Fruit fly (Drosophila melanogaster) whole organism, embryonic: ENCODE measurements around the gene senju.
A peak's percentile ranks its signal among the peaks of the same experiment; 100 is the strongest.

ENCODE experiments used
- ATbp ChIP-seq: fragments of 200-800 bp; sonication (Bioruptor generic); optimal IDR thresholded peaks from 2 replicates; lab custom pipeline; 2017; ENCODE audit warnings: missing biosample characterization, mild to moderate bottlenecking, missing genetic modification characterization, missing genetic modification reagents
- B-H1 ChIP-seq: fragments of 200-800 bp; sonication (Bioruptor generic); IDR thresholded peaks from 3 replicates; pipeline ENCODE4 v1.3.6; 2022; ENCODE audit warnings: missing biosample characterization, missing genetic modification characterization
- Bgb ChIP-seq: fragments of 200-800 bp; sonication (Bioruptor generic); IDR thresholded peaks from 2 replicates; pipeline ENCODE4 v1.3.6; 2022; ENCODE audit warnings: missing biosample characterization, missing genetic modification characterization; ENCODE audit not compliant: partially characterized antibody
- CG10267 ChIP-seq: fragments of 200-800 bp; sonication (Bioruptor generic); optimal IDR thresholded peaks from 2 replicates; lab custom pipeline; 2018; ENCODE audit warnings: missing biosample characterization, mild to moderate bottlenecking, missing genetic modification characterization, moderate library complexity
- CG10565 ChIP-seq: fragments of 200-800 bp; sonication (Bioruptor generic); optimal IDR thresholded peaks from 3 replicates; lab custom pipeline; 2016; ENCODE audit warnings: missing biosample characterization, mild to moderate bottlenecking, missing genetic modification characterization
- CG11723 ChIP-seq: fragments of 200-800 bp; sonication (Bioruptor generic); optimal IDR thresholded peaks from 2 replicates; lab custom pipeline; 2017; ENCODE audit warnings: missing biosample characterization, mild to moderate bottlenecking, missing genetic modification characterization
- CG12942 ChIP-seq: fragments of 200-800 bp; sonication (Bioruptor generic); optimal IDR thresholded peaks from 3 replicates; lab custom pipeline; 2016; ENCODE audit warnings: missing biosample characterization, missing genetic modification characterization
- CG13287 ChIP-seq: fragments of 200-800 bp; sonication (Bioruptor generic); IDR thresholded peaks from 2 replicates; pipeline ENCODE4 v1.3.6; 2022; ENCODE audit warnings: missing biosample characterization, missing genetic modification characterization; ENCODE audit not compliant: partially characterized antibody
- CG17328 ChIP-seq: fragments of 200-800 bp; sonication (Bioruptor generic); IDR thresholded peaks from 2 replicates; pipeline ENCODE4 v1.3.6; 2022; ENCODE audit warnings: missing biosample characterization, missing genetic modification characterization
- CG1792 ChIP-seq: fragments of 200-800 bp; sonication (Bioruptor generic); optimal IDR thresholded peaks from 2 replicates; lab custom pipeline; 2016; ENCODE audit warnings: missing biosample characterization, missing genetic modification characterization
- CG18011 ChIP-seq: fragments of 200-800 bp; sonication (Bioruptor generic); optimal IDR thresholded peaks from 2 replicates; lab custom pipeline; 2017; ENCODE audit warnings: missing biosample characterization, missing genetic modification characterization, mild to moderate bottlenecking, moderate library complexity, missing genotype
- CG2120 ChIP-seq: fragments of 200-800 bp; sonication (Bioruptor generic); optimal IDR thresholded peaks from 3 replicates; lab custom pipeline; 2016; ENCODE audit warnings: missing biosample characterization, missing genetic modification characterization
- CG2199 ChIP-seq: fragments of 200-800 bp; sonication (Bioruptor generic); IDR thresholded peaks from 3 replicates; pipeline ENCODE4 v1.3.6; 2022; ENCODE audit warnings: missing biosample characterization, missing genetic modification characterization
- CG30403 ChIP-seq: fragments of 200-800 bp; sonication (Bioruptor generic); optimal IDR thresholded peaks from 3 replicates; lab custom pipeline; 2016; ENCODE audit warnings: missing biosample characterization, missing genetic modification characterization
- CG31224 ChIP-seq: fragments of 200-800 bp; sonication (Bioruptor generic); IDR thresholded peaks from 2 replicates; pipeline ENCODE4 v1.3.6; 2022; ENCODE audit warnings: missing biosample characterization, missing genetic modification characterization
- CG6654 ChIP-seq: fragments of 200-800 bp; sonication (Bioruptor generic); optimal IDR thresholded peaks from 2 replicates; lab custom pipeline; 2017; ENCODE audit warnings: missing biosample characterization, mild to moderate bottlenecking, missing genetic modification characterization
- CG6765 ChIP-seq: fragments of 200-800 bp; sonication (Bioruptor generic); optimal IDR thresholded peaks from 3 replicates; lab custom pipeline; 2017; ENCODE audit warnings: missing biosample characterization, mild to moderate bottlenecking, missing genetic modification characterization
- CG7271 ChIP-seq: fragments of 200-800 bp; sonication (Bioruptor generic); optimal IDR thresholded peaks from 2 replicates; lab custom pipeline; 2018; ENCODE audit warnings: missing biosample characterization, mild to moderate bottlenecking, missing genetic modification characterization, moderate library complexity
- CG7556 ChIP-seq: fragments of 200-800 bp; sonication (Bioruptor generic); optimal IDR thresholded peaks from 2 replicates; lab custom pipeline; 2017; ENCODE audit warnings: missing biosample characterization, mild to moderate bottlenecking, missing genetic modification characterization
- CG8388 ChIP-seq: fragments of 200-800 bp; sonication (Bioruptor generic); optimal IDR thresholded peaks from 2 replicates; lab custom pipeline; 2019; ENCODE audit warnings: missing biosample characterization, mild to moderate bottlenecking, missing genetic modification characterization, moderate library complexity
- CG9817 ChIP-seq: fragments of 200-800 bp; sonication (Bioruptor generic); optimal IDR thresholded peaks from 2 replicates; lab custom pipeline; 2018; ENCODE audit warnings: missing biosample characterization, mild to moderate bottlenecking, missing genetic modification characterization, moderate library complexity
- CG9876 ChIP-seq: fragments of 200-800 bp; sonication (Bioruptor generic); optimal IDR thresholded peaks from 2 replicates; lab custom pipeline; 2016; ENCODE audit warnings: missing biosample characterization, missing genetic modification characterization
- Deaf1 ChIP-seq: fragments of 200-800 bp; optimal IDR thresholded peaks from 3 replicates; lab custom pipeline; 2019; ENCODE audit warnings: missing biosample characterization, mild to moderate bottlenecking, missing genetic modification characterization, moderate library complexity
- Dfd ChIP-seq, 2 experiments: fragments of >200 bp; optimal IDR thresholded peaks; 2 replicates each; lab custom pipeline; 2017; ENCODE audit warnings: missing biosample characterization in 2 of 2, missing genetic modification characterization in 2 of 2
- Dip3 ChIP-seq: fragments of 200-800 bp; sonication (Bioruptor generic); optimal IDR thresholded peaks from 3 replicates; lab custom pipeline; 2016; ENCODE audit warnings: missing biosample characterization, missing genetic modification characterization
- HLH54F ChIP-seq: fragments of 200-800 bp; sonication (Bioruptor generic); optimal IDR thresholded peaks from 3 replicates; lab custom pipeline; 2016; ENCODE audit warnings: missing biosample characterization, missing genetic modification characterization
- Nf-YC ChIP-seq: fragments of 200-800 bp; optimal IDR thresholded peaks from 3 replicates; lab custom pipeline; 2019; ENCODE audit warnings: missing biosample characterization, mild to moderate bottlenecking, missing genetic modification characterization, moderate library complexity
- Opbp ChIP-seq: fragments of 200-800 bp; sonication (Bioruptor generic); IDR thresholded peaks from 3 replicates; pipeline ENCODE4 v1.3.6; 2022; ENCODE audit warnings: missing biosample characterization, missing genetic modification characterization; ENCODE audit not compliant: partially characterized antibody
- Ravus ChIP-seq: fragments of 200-800 bp; sonication (Bioruptor generic); IDR thresholded peaks from 2 replicates; pipeline ENCODE4 v1.3.6; 2022; ENCODE audit warnings: missing biosample characterization, missing genetic modification characterization
- Rfx ChIP-seq: fragments of 200-800 bp; sonication (Bioruptor generic); IDR thresholded peaks from 2 replicates; pipeline ENCODE4 v1.3.6; 2022; ENCODE audit warnings: missing biosample characterization, missing genetic modification characterization
- Ssrp ChIP-seq: fragments of 200-800 bp; sonication (Bioruptor generic); optimal IDR thresholded peaks from 2 replicates; lab custom pipeline; 2018; ENCODE audit warnings: missing biosample characterization, mild to moderate bottlenecking, missing genetic modification characterization, moderate library complexity
- Trl ChIP-seq, 3 experiments: fragments of >200 bp in 2 of 3; fragments of 200-800 bp in 1 of 3; sonication (Bioruptor generic) in 1 of 3; optimal IDR thresholded peaks; 2 replicates in 1 of 3; 3 replicates in 2 of 3; lab custom pipeline; 2016 to 2017; ENCODE audit warnings: missing biosample characterization in 1 of 3, missing genetic modification characterization in 1 of 3
- ab ChIP-seq: fragments of 200-800 bp; sonication (Bioruptor generic); optimal IDR thresholded peaks from 2 replicates; lab custom pipeline; 2016; ENCODE audit warnings: missing biosample characterization, missing genetic modification characterization
- br ChIP-seq: fragments of >200 bp; optimal IDR thresholded peaks from 2 replicates; lab custom pipeline; 2017
- corto ChIP-seq: fragments of 200-800 bp; sonication (Bioruptor generic); optimal IDR thresholded peaks from 2 replicates; lab custom pipeline; 2016; ENCODE audit warnings: missing biosample characterization, mild to moderate bottlenecking, missing genetic modification characterization, moderate library complexity
- fd64A ChIP-seq: fragments of 200-800 bp; sonication (Bioruptor generic); optimal IDR thresholded peaks from 3 replicates; lab custom pipeline; 2018; ENCODE audit warnings: missing biosample characterization, mild to moderate bottlenecking, missing genetic modification characterization
- gsb-n ChIP-seq: fragments of 200-800 bp; sonication (Bioruptor generic); optimal IDR thresholded peaks from 3 replicates; lab custom pipeline; 2018; ENCODE audit warnings: missing biosample characterization, mild to moderate bottlenecking, missing genetic modification characterization
- ham ChIP-seq: fragments of 200-800 bp; sonication (Bioruptor generic); IDR thresholded peaks from 2 replicates; pipeline ENCODE4 v1.3.6; 2022; ENCODE audit warnings: missing biosample characterization, missing genetic modification characterization
- hkb ChIP-seq, 2 experiments: fragments of 200-800 bp in 1 of 2; fragments of >200 bp in 1 of 2; sonication (Bioruptor generic) in 1 of 2; IDR thresholded peaks in 1 of 2; optimal IDR thresholded peaks in 1 of 2; 2 replicates each; pipeline versions ENCODE4 v1.3.6 to Lab custom; 2017 to 2022; ENCODE audit warnings: missing biosample characterization in 1 of 2, missing genetic modification characterization in 1 of 2
- hth ChIP-seq: fragments of >200 bp; optimal IDR thresholded peaks from 2 replicates; lab custom pipeline; 2017; ENCODE audit warnings: inconsistent platforms
- inv ChIP-seq: fragments of 200-800 bp; sonication (Bioruptor generic); IDR thresholded peaks from 2 replicates; pipeline ENCODE4 v1.3.6; 2022; ENCODE audit warnings: missing biosample characterization, missing genetic modification characterization; ENCODE audit not compliant: partially characterized antibody
- kah ChIP-seq: fragments of 200-800 bp; sonication (Bioruptor generic); optimal IDR thresholded peaks from 2 replicates; lab custom pipeline; 2018; ENCODE audit warnings: missing biosample characterization, mild to moderate bottlenecking, missing genetic modification characterization
- knrl ChIP-seq: fragments of 200-800 bp; sonication (Bioruptor generic); IDR thresholded peaks from 3 replicates; pipeline ENCODE4 v1.3.6; 2022; ENCODE audit warnings: missing biosample characterization, missing genetic modification characterization; ENCODE audit not compliant: partially characterized antibody
- maf-S ChIP-seq: fragments of 200-800 bp; sonication (Bioruptor generic); optimal IDR thresholded peaks from 2 replicates; lab custom pipeline; 2016; ENCODE audit warnings: missing biosample characterization, missing genetic modification characterization
- mld ChIP-seq: fragments of 200-800 bp; sonication (Bioruptor generic); IDR thresholded peaks from 3 replicates; pipeline ENCODE4 v1.3.6; 2022; ENCODE audit warnings: missing biosample characterization, missing genetic modification characterization; ENCODE audit not compliant: partially characterized antibody
- nau ChIP-seq: fragments of 200-800 bp; sonication (Bioruptor generic); optimal IDR thresholded peaks from 3 replicates; lab custom pipeline; 2017; ENCODE audit warnings: missing biosample characterization, mild to moderate bottlenecking, missing genetic modification characterization, missing genetic modification reagents
- nom ChIP-seq: fragments of 200-800 bp; sonication (Bioruptor generic); optimal IDR thresholded peaks from 2 replicates; lab custom pipeline; 2017; ENCODE audit warnings: missing biosample characterization, missing genetic modification characterization, mild to moderate bottlenecking, moderate library complexity, missing genetic modification reagents
- otp ChIP-seq: fragments of 200-800 bp; sonication (Bioruptor generic); IDR thresholded peaks from 3 replicates; pipeline ENCODE4, ENCODE4 v1.3.6; 2022; ENCODE audit warnings: missing biosample characterization, missing genetic modification characterization
- toy ChIP-seq: fragments of 200-800 bp; sonication (Bioruptor generic); IDR thresholded peaks from 2 replicates; pipeline ENCODE4 v1.3.6; 2022; ENCODE audit warnings: missing biosample characterization, missing genetic modification characterization
- tup ChIP-seq: fragments of 200-800 bp; sonication (Bioruptor generic); optimal IDR thresholded peaks from 2 replicates; lab custom pipeline; 2016; ENCODE audit warnings: missing biosample characterization, mild to moderate bottlenecking, missing genetic modification characterization, moderate library complexity

senju gene

DNA sequence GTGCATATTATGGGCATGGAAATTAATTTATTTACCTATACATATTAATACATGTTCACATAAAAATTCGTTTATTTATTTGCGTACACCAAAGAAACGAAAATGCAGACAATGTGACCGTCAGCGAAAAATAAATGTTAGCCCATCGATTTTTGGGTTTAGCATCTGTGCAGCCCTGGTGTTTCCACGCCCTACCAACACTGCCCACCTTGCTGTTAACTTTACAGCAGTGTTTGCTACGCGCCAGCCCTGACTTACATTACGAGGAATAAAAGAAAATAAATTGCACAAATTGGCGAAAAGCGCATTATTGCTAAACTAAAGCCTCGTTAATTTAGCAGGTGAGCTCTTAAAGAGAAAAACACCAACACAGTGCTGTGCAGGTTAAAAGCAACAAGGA lies 9.6 kb upstream of the senju start, which contains the start of the genes CG33995, CG44000 and CG44001 (continued):
- TF ChIP-seq CG13287 (GFP tag; lab: Robert Waterston, UW): peak; percentile 55
- no peak for TF ChIP-seq otp
- TF ChIP-seq toy (GFP tag; lab: Robert Waterston, UW): no peak
- peak; percentile 37 for TF ChIP-seq nom (GFP tag; lab: Kevin White, UChicago)
- no peak for TF ChIP-seq CG10565 (GFP tag; lab: Kevin White, UChicago)
- no peak for TF ChIP-seq kah (GFP tag; lab: Kevin White, UChicago)
- TF ChIP-seq CG12942 (GFP tag; lab: Kevin White, UChicago): peak; percentile 32
- peak; percentile 67 for TF ChIP-seq CG30403 (GFP tag; lab: Kevin White, UChicago)
- no peak for TF ChIP-seq CG6654 (GFP tag; lab: Kevin White, UChicago)
- TF ChIP-seq mld (GFP tag; lab: Robert Waterston, UW): no peak
- peak; percentile 16 for TF ChIP-seq gsb-n (tag; lab: Kevin White, UChicago)
- TF ChIP-seq CG2120 (GFP tag; lab: Kevin White, UChicago): peak; percentile 78
- peak; percentile 52 for TF ChIP-seq CG9817 (tag; lab: Kevin White, UChicago)
- TF ChIP-seq CG1792 (GFP tag; lab: Kevin White, UChicago): peak; percentile 6
- peak; percentile 54 for TF ChIP-seq HLH54F (GFP tag; lab: Kevin White, UChicago)
- no peak for TF ChIP-seq B-H1 (GFP tag; lab: Robert Waterston, UW)
- peak; percentile 72 for TF ChIP-seq Rfx (GFP tag; lab: Robert Waterston, UW)
- TF ChIP-seq br (lab: Kevin White, UChicago): no peak
- TF ChIP-seq Dfd (GFP tag; optimal IDR thresholded peaks at IDR 0.05; lab: Kevin White, UChicago): no peak
- peak; percentile 97 for TF ChIP-seq CG10267 (tag; lab: Kevin White, UChicago)
- no peak for TF ChIP-seq corto (GFP tag; lab: Kevin White, UChicago)
- no peak for TF ChIP-seq ATbp (GFP tag; lab: Kevin White, UChicago)
- peak; percentile 14 for TF ChIP-seq maf-S
- peak; percentile 28 for TF ChIP-seq tup (GFP tag; lab: Kevin White, UChicago)
- TF ChIP-seq ham (GFP tag; lab: Robert Waterston, UW): no peak
- TF ChIP-seq CG7271: peak; percentile 3
- TF ChIP-seq nau (GFP tag; lab: Kevin White, UChicago): no peak
- TF ChIP-seq ab: no peak
- TF ChIP-seq Dip3 (GFP tag; lab: Kevin White, UChicago): peak; percentile 39
- no peak for TF ChIP-seq inv
- peak; percentile 10; the same call in 1 of the 3 replicates for TF ChIP-seq knrl (GFP tag; lab: Robert Waterston, UW)
- peak; percentile 16 for TF ChIP-seq Nf-YC (tag; lab: Kevin White, UChicago)
- TF ChIP-seq Opbp (GFP tag; lab: Robert Waterston, UW): peak; percentile 80
- TF ChIP-seq CG7556: peak; percentile 17
- no peak for TF ChIP-seq Ravus (GFP tag; lab: Robert Waterston, UW)
- TF ChIP-seq Ssrp: no peak
- TF ChIP-seq CG31224 (GFP tag; lab: Robert Waterston, UW): no peak
- no peak for TF ChIP-seq CG18011
- no peak for TF ChIP-seq Trl (optimal IDR thresholded peaks at IDR 0.05; lab: Kevin White, UChicago)
- TF ChIP-seq Trl (GFP tag; optimal IDR thresholded peaks at IDR 0.05; lab: Kevin White, UChicago): peak; percentile 44
- TF ChIP-seq Bgb (GFP tag; lab: Robert Waterston, UW): peak; percentile 46
- peak; percentile 17 for TF ChIP-seq Deaf1
- no peak for TF ChIP-seq hth (lab: Kevin White, UChicago)
- TF ChIP-seq CG6765: no peak
- no peak for TF ChIP-seq fd64A (GFP tag; lab: Kevin White, UChicago)
- peak; percentile 25 for TF ChIP-seq hkb (optimal IDR thresholded peaks at IDR 0.05; lab: Kevin White, UChicago)
- TF ChIP-seq hkb (GFP tag; IDR thresholded peaks at IDR 0.05; lab: Robert Waterston, UW): no peak
- no peak; the same call in 1 of the 2 replicates for TF ChIP-seq CG17328 (GFP tag; lab: Robert Waterston, UW)
- peak; percentile 60 for TF ChIP-seq CG9876 (GFP tag; lab: Kevin White, UChicago)
- no peak for TF ChIP-seq CG11723
- TF ChIP-seq CG2199: no peak
- TF ChIP-seq CG8388 (GFP tag; lab: Kevin White, UChicago): no peak
